Worm (Caenorhabditis elegans): ENCODE results near the gene sec-24.2.

The sec-24.2 gene

ce11 chrIV:12364964-12365363 is 4.4 kb upstream of the sec-24.2 start:
- TF ChIP-seq sptf-1 (tag; optimal IDR thresholded peaks at IDR 0.05): peak; percentile 4
- TF ChIP-seq pha-4 (tag; optimal IDR thresholded peaks at IDR 0.05): no peak

- peak; percentile 89 for TF ChIP-seq lsy-2 (tag; optimal IDR thresholded peaks at IDR 0.05)
- no peak for TF ChIP-seq ceh-43 (GFP tag; optimal IDR thresholded peaks at IDR 0.05)
- no peak for TF ChIP-seq hlh-1 (tag; optimal IDR thresholded peaks at IDR 0.05)
These were observed 950 bp upstream of the sec-24.2 start, which contains the start of the genes ccr-4 and ZC518.8 for ce11 chrIV:12361392-12362092. ccr-4 (plus strand) TSS chrIV:12361542. ZC518.8 (minus strand) TSS chrIV:12361908.

ce11 chrIV:12359979-12360378 is 613 bp downstream of the sec-24.2 start:
- TF ChIP-seq zip-8 (tag; optimal IDR thresholded peaks at IDR 0.05) (no peak), ham-2 (GFP tag; optimal IDR thresholded peaks at IDR 0.05) (no peak), ztf-11 (tag; optimal IDR thresholded peaks at IDR 0.05) (no peak), cnd-1 (tag; optimal IDR thresholded peaks at IDR 0.05) (no peak), mab-5 (tag; optimal IDR thresholded peaks at IDR 0.05) (no peak), lsy-2 (tag; optimal IDR thresholded peaks at IDR 0.05) (no peak), ces-1 (GFP tag; optimal IDR thresholded peaks at IDR 0.05) (no peak), M03D4.4 (tag; optimal IDR thresholded peaks at IDR 0.05) (no peak), nhr-28 (tag; optimal IDR thresholded peaks at IDR 0.05) (no peak), drap-1 (GFP tag; optimal IDR thresholded peaks at IDR 0.05) (no peak), blmp-1 (tag; optimal IDR thresholded peaks at IDR 0.05) (no peak), unc-62 (GFP tag; optimal IDR thresholded peaks at IDR 0.05) (no peak), unc-39 (tag; optimal IDR thresholded peaks at IDR 0.05) (no peak), tbx-8 (GFP tag; optimal IDR thresholded peaks at IDR 0.05) (no peak), snpc-4 (tag; optimal IDR thresholded peaks at IDR 0.05) (no peak)

- TF ChIP-seq ztf-11 (tag; optimal IDR thresholded peaks at IDR 0.05): no peak
- no peak for TF ChIP-seq nhr-76 (tag; optimal IDR thresholded peaks at IDR 0.05)
- TF ChIP-seq nhr-12 (tag; optimal IDR thresholded peaks at IDR 0.05): no peak
- no peak for TF ChIP-seq hlh-1 (tag; optimal IDR thresholded peaks at IDR 0.05)
- peak; percentile 23 for TF ChIP-seq ces-1 (GFP tag; optimal IDR thresholded peaks at IDR 0.05)
- no peak for TF ChIP-seq nhr-2 (tag; optimal IDR thresholded peaks at IDR 0.05)
- no peak for TF ChIP-seq sem-2 (GFP tag; optimal IDR thresholded peaks at IDR 0.05)
These were observed 10.4 kb downstream of the sec-24.2 start for ce11 chrIV:12350235-12350634.

- TF ChIP-seq M03D4.4 (tag; optimal IDR thresholded peaks at IDR 0.05) (no peak), unc-120 (tag; optimal IDR thresholded peaks at IDR 0.05; ENCODE audit: poor library complexity, severe bottlenecking) (no peak), tbx-8 (GFP tag; optimal IDR thresholded peaks at IDR 0.05) (no peak), unc-39 (tag; optimal IDR thresholded peaks at IDR 0.05) (no peak), mab-5 (tag; optimal IDR thresholded peaks at IDR 0.05) (no peak), flh-1 (GFP tag; optimal IDR thresholded peaks at IDR 0.05) (no peak), ceh-43 (GFP tag; optimal IDR thresholded peaks at IDR 0.05) (no peak), unc-62 (GFP tag; optimal IDR thresholded peaks at IDR 0.05) (no peak), ztf-11 (tag; optimal IDR thresholded peaks at IDR 0.05) (no peak)
These were observed 11.0 kb downstream of the sec-24.2 start, which contains the start of gene best-22 for ce11 chrIV:12349639-12350038. best-22 (plus strand) TSS chrIV:12349939.

- TF ChIP-seq ztf-11 (tag; optimal IDR thresholded peaks at IDR 0.05) (no peak), lsy-2 (tag; optimal IDR thresholded peaks at IDR 0.05) (no peak), pha-4 (tag; optimal IDR thresholded peaks at IDR 0.05) (no peak), blmp-1 (tag; optimal IDR thresholded peaks at IDR 0.05) (no peak), unc-62 (GFP tag; optimal IDR thresholded peaks at IDR 0.05) (no peak), lin-13 (tag; optimal IDR thresholded peaks at IDR 0.05) (no peak), flh-1 (GFP tag; optimal IDR thresholded peaks at IDR 0.05) (no peak), nhr-12 (tag; optimal IDR thresholded peaks at IDR 0.05) (no peak), drap-1 (GFP tag; optimal IDR thresholded peaks at IDR 0.05) (no peak), ces-1 (GFP tag; optimal IDR thresholded peaks at IDR 0.05) (no peak)
These were observed 19.7 kb downstream of the sec-24.2 start for ce11 chrIV:12340885-12341284.

Measured in whole organism, mixed stage, embryonic.